Worm (Caenorhabditis elegans) whole organism, L2 larva: Measurements from ENCODE around the gene F46B6.5.
A peak's percentile ranks its signal among the peaks of the same experiment; 100 is the strongest.

Source experiments
- C34F6.9 ChIP-seq: fragments of 150-350 bp; optimal IDR thresholded peaks from 2 replicates; lab custom pipeline; 2014; ENCODE audit warnings: missing biosample characterization, missing genetic modification characterization
- F13H6.1 ChIP-seq: sonication (generic microtip); optimal IDR thresholded peaks from 2 replicates; lab custom pipeline; 2016; ENCODE audit warnings: missing genetic modification characterization, missing compliant biosample characterization
- R02D3.7 ChIP-seq: fragments of 150-350 bp; optimal IDR thresholded peaks from 2 replicates; lab custom pipeline; 2014; ENCODE audit warnings: missing biosample characterization, missing genetic modification characterization
- Y55F3AM.14 ChIP-seq: fragments of 200-800 bp; sonication (Bioruptor generic); optimal IDR thresholded peaks from 2 replicates; lab custom pipeline; 2018; ENCODE audit warnings: mild to moderate bottlenecking, missing genetic modification characterization, missing compliant biosample characterization
- ZK546.5 ChIP-seq: sonication (generic microtip); optimal IDR thresholded peaks from 2 replicates; lab custom pipeline; 2017; ENCODE audit warnings: missing biosample characterization, missing genetic modification characterization
- alr-1 ChIP-seq: fragments of 150-350 bp; optimal IDR thresholded peaks from 2 replicates; lab custom pipeline; 2014; ENCODE audit warnings: missing biosample characterization, missing genetic modification characterization
- aly-2 ChIP-seq: fragments of 150-350 bp; optimal IDR thresholded peaks from 2 replicates; lab custom pipeline; 2014; ENCODE audit warnings: missing biosample characterization, missing genetic modification characterization
- ama-1 ChIP-seq: fragments of 150-350 bp; optimal IDR thresholded peaks from 2 replicates; lab custom pipeline; 2018; ENCODE audit warnings: inconsistent platforms
- ceh-16 ChIP-seq: fragments of 150-350 bp; optimal IDR thresholded peaks from 2 replicates; lab custom pipeline; 2014; ENCODE audit warnings: missing biosample characterization, missing genetic modification characterization
- crh-2 ChIP-seq: sonication (generic microtip); optimal IDR thresholded peaks from 2 replicates; lab custom pipeline; 2017; ENCODE audit warnings: missing biosample characterization, missing genetic modification characterization
- dmd-4 ChIP-seq: sonication (generic microtip); optimal IDR thresholded peaks from 2 replicates; lab custom pipeline; 2017; ENCODE audit warnings: missing biosample characterization, missing genetic modification characterization
- egl-27 ChIP-seq: sonication (generic microtip); optimal IDR thresholded peaks from 3 replicates; lab custom pipeline; 2017; ENCODE audit warnings: missing biosample characterization, missing genetic modification reagents, missing genetic modification characterization
- elt-1 ChIP-seq: fragments of 150-350 bp; optimal IDR thresholded peaks from 2 replicates; lab custom pipeline; 2014; ENCODE audit warnings: missing biosample characterization, missing genetic modification characterization
- elt-3 ChIP-seq: sonication (generic microtip); optimal IDR thresholded peaks from 2 replicates; lab custom pipeline; 2017; ENCODE audit warnings: missing biosample characterization, missing genetic modification characterization
- fos-1 ChIP-seq: fragments of 150-350 bp; optimal IDR thresholded peaks from 2 replicates; lab custom pipeline; 2014; ENCODE audit warnings: missing biosample characterization, missing genetic modification characterization
- gmeb-1 ChIP-seq: fragments of 150-350 bp; optimal IDR thresholded peaks from 2 replicates; lab custom pipeline; 2014; ENCODE audit warnings: missing biosample characterization, missing genetic modification characterization
- lin-13 ChIP-seq: fragments of 150-350 bp; optimal IDR thresholded peaks from 2 replicates; lab custom pipeline; 2014; ENCODE audit warnings: missing biosample characterization, missing genetic modification reagents, missing genetic modification characterization
- lin-39 ChIP-seq: fragments of 150-350 bp; optimal IDR thresholded peaks from 2 replicates; lab custom pipeline; 2014; ENCODE audit warnings: missing biosample characterization, missing genetic modification reagents, missing genetic modification characterization
- mab-5 ChIP-seq: fragments of 150-350 bp; optimal IDR thresholded peaks from 2 replicates; lab custom pipeline; 2014; ENCODE audit warnings: missing biosample characterization, missing genetic modification characterization
- mbf-1 ChIP-seq: sonication (generic microtip); optimal IDR thresholded peaks from 2 replicates; lab custom pipeline; 2017; ENCODE audit warnings: missing biosample characterization, missing genetic modification characterization
- mdl-1 ChIP-seq, 2 experiments: fragments of 150-350 bp in 1 of 2; sonication (generic microtip) in 1 of 2; optimal IDR thresholded peaks; 2 replicates each; lab custom pipeline; 2017; ENCODE audit warnings: missing biosample characterization in 2 of 2, missing genetic modification characterization in 2 of 2
- nhr-10 ChIP-seq: sonication (generic microtip); optimal IDR thresholded peaks from 2 replicates; lab custom pipeline; 2017; ENCODE audit warnings: missing biosample characterization, missing genetic modification characterization
- nhr-11 ChIP-seq: fragments of 150-350 bp; optimal IDR thresholded peaks from 2 replicates; lab custom pipeline; 2014; ENCODE audit warnings: missing biosample characterization, missing genetic modification characterization
- nhr-12 ChIP-seq: fragments of 150-350 bp; optimal IDR thresholded peaks from 2 replicates; lab custom pipeline; 2014; ENCODE audit warnings: missing biosample characterization, missing genetic modification characterization
- nhr-129 ChIP-seq: fragments of 150-350 bp; optimal IDR thresholded peaks from 2 replicates; lab custom pipeline; 2014; ENCODE audit warnings: missing biosample characterization, missing genetic modification characterization
- nhr-23 ChIP-seq: fragments of 150-350 bp; optimal IDR thresholded peaks from 2 replicates; lab custom pipeline; 2014; ENCODE audit warnings: missing biosample characterization, missing genetic modification reagents, missing genetic modification characterization
- nhr-237 ChIP-seq: fragments of 150-350 bp; optimal IDR thresholded peaks from 2 replicates; lab custom pipeline; 2014; ENCODE audit warnings: missing biosample characterization, missing genetic modification characterization
- nhr-25 ChIP-seq: fragments of 150-350 bp; sonication (generic microtip); optimal IDR thresholded peaks from 3 replicates; lab custom pipeline; 2014; ENCODE audit warnings: missing biosample characterization, missing genetic modification characterization
- nhr-6 ChIP-seq: fragments of 150-350 bp; optimal IDR thresholded peaks from 2 replicates; lab custom pipeline; 2014; ENCODE audit warnings: missing biosample characterization, missing genetic modification characterization
- nhr-77 ChIP-seq: fragments of 150-350 bp; optimal IDR thresholded peaks from 2 replicates; lab custom pipeline; 2014; ENCODE audit warnings: missing biosample characterization, missing genetic modification characterization
- peb-1 ChIP-seq: fragments of 150-350 bp; optimal IDR thresholded peaks from 2 replicates; lab custom pipeline; 2014; ENCODE audit warnings: missing biosample characterization, missing genetic modification characterization
- sem-4 ChIP-seq: fragments of 150-350 bp; optimal IDR thresholded peaks from 2 replicates; lab custom pipeline; 2014; ENCODE audit warnings: missing biosample characterization, missing genetic modification reagents, missing genetic modification characterization
- skn-1 ChIP-seq: sonication (generic microtip); optimal IDR thresholded peaks from 2 replicates; lab custom pipeline; 2017; ENCODE audit warnings: missing biosample characterization, missing genetic modification characterization
- sma-9 ChIP-seq, 2 experiments: fragments of 150-350 bp in 1 of 2; sonication (generic microtip) in 1 of 2; optimal IDR thresholded peaks; 2 replicates each; lab custom pipeline; 2014 to 2016; ENCODE audit warnings: missing genetic modification characterization in 2 of 2, mild to moderate bottlenecking in 1 of 2, missing biosample characterization in 1 of 2, missing compliant biosample characterization in 1 of 2, missing genetic modification reagents in 1 of 2, moderate library complexity in 1 of 2
- unc-39 ChIP-seq: fragments of 150-350 bp; optimal IDR thresholded peaks from 2 replicates; lab custom pipeline; 2014; ENCODE audit warnings: missing biosample characterization, missing genetic modification characterization
- unc-62 ChIP-seq: fragments of 150-350 bp; optimal IDR thresholded peaks from 2 replicates; lab custom pipeline; 2014; ENCODE audit warnings: missing biosample characterization, missing genetic modification reagents, missing genetic modification characterization
- ztf-1 ChIP-seq: fragments of 200-800 bp; sonication (Bioruptor generic); conservative IDR thresholded peaks from 2 replicates; pipeline ENCODE4 v1.3.6; 2022; ENCODE audit warnings: missing genetic modification characterization, missing compliant biosample characterization
- ztf-4 ChIP-seq: fragments of 150-350 bp; optimal IDR thresholded peaks from 2 replicates; lab custom pipeline; 2014; ENCODE audit warnings: missing biosample characterization, missing genetic modification characterization

The F46B6.5 gene

DNA sequence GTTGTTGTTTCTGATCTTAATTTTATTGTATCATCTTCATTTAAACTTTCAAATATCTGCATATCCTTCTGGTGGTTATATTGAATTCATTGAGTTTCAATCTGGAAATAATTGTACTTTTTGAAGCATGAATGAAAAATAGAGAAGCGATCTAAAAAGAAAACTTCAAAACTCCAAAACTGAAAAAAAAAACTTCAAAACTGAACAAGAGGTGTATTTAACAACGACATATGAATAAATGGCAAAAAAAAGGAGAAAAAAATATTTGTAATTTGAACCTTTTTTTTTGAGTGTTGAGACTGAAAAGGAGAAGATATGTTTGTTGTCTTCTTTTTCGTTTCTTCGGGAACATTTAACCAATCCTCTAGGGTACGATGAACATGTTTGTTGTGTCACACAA lies 25.0 kb downstream of the F46B6.5 start, which contains the start of gene F58E6.11:
TSS of gene F58E6.11 (minus strand) at position 101 of the 400 bp plus-strand sequence.
- TF ChIP-seq ama-1 (lab: Kevin White, UChicago) (no peak), mdl-1 (tag; optimal IDR thresholded peaks at IDR 0.05; lab: Kevin White, UChicago) (no peak), ztf-1 (GFP tag; lab: Robert Waterston, UW) (no peak), ceh-16 (tag; lab: Kevin White, UChicago) (no peak), elt-3 (tag; lab: Kevin White, UChicago) (no peak), sma-9 (GFP tag; optimal IDR thresholded peaks at IDR 0.05; lab: Kevin White, UChicago) (no peak), sma-9 (tag; optimal IDR thresholded peaks at IDR 0.05; lab: Kevin White, UChicago) (no peak), crh-2 (tag; lab: Kevin White, UChicago) (no peak), nhr-237 (tag; lab: Kevin White, UChicago) (no peak), nhr-23 (no peak), dmd-4 (tag; lab: Kevin White, UChicago) (no peak), lin-39 (tag; lab: Kevin White, UChicago) (no peak), unc-39 (tag; lab: Kevin White, UChicago) (no peak), nhr-25 (tag; lab: Kevin White, UChicago) (no peak), nhr-12 (tag; lab: Kevin White, UChicago) (no peak), nhr-77 (no peak)

DNA sequence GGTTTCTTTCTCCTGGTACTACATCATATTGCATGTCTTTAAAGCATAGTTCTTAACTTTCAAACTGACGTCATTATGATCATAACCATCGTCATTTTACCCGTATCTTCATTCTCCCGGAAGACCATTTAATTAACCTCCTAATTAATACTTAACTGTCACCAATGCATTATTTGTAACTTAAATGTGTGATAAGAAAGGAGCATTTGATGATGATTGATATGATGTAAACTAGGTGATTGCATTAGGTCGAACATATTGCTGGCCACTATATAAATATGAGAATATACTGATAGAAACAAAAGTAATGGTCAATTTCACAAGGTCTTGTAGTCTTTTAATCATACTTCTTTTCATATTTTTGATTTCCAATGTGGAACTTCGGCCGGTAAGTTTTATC lies 26.6 kb downstream of the F46B6.5 start, which contains the start of gene hrg-3:
TSS of gene hrg-3 (plus strand) at position 227 of the 400 bp plus-strand sequence.
- TF ChIP-seq aly-2 (no peak), egl-27 (tag; lab: Kevin White, UChicago) (no peak), ceh-16 (tag; lab: Kevin White, UChicago) (no peak), R02D3.7 (tag; lab: Kevin White, UChicago) (no peak), peb-1 (no peak), nhr-77 (no peak), nhr-12 (tag; lab: Kevin White, UChicago) (no peak), C34F6.9 (tag; lab: Kevin White, UChicago) (no peak), F13H6.1 (tag; lab: Kevin White, UChicago) (no peak), mdl-1 (tag; optimal IDR thresholded peaks at IDR 0.05; lab: Kevin White, UChicago) (no peak), skn-1 (tag; lab: Kevin White, UChicago) (no peak), ama-1 (lab: Kevin White, UChicago) (no peak), sma-9 (GFP tag; optimal IDR thresholded peaks at IDR 0.05; lab: Kevin White, UChicago) (peak; percentile 59), sma-9 (tag; optimal IDR thresholded peaks at IDR 0.05; lab: Kevin White, UChicago) (no peak), lin-13 (GFP tag; lab: Kevin White, UChicago) (peak; percentile 9), crh-2 (tag; lab: Kevin White, UChicago) (peak; percentile 50), ztf-4 (tag; lab: Kevin White, UChicago) (no peak), mbf-1 (tag; lab: Kevin White, UChicago) (no peak), fos-1 (tag; lab: Kevin White, UChicago) (peak; percentile 81), nhr-129 (tag; lab: Kevin White, UChicago) (peak; percentile 34), lin-39 (tag; lab: Kevin White, UChicago) (no peak), nhr-6 (tag; lab: Kevin White, UChicago) (no peak), Y55F3AM.14 (no peak)

ce11 chrV:9755725-9756124 lies 27.1 kb downstream of the F46B6.5 start, which contains the start of gene F58E6.8:
Gene F58E6.8 (minus strand): TSS chrV:9755825.
- TF ChIP-seq peb-1: no peak
- TF ChIP-seq elt-1 (tag; lab: Kevin White, UChicago): no peak
- TF ChIP-seq ZK546.5 (tag; lab: Kevin White, UChicago): no peak
- no peak for TF ChIP-seq nhr-23
- no peak for TF ChIP-seq mab-5 (tag; lab: Kevin White, UChicago)
- no peak for TF ChIP-seq C34F6.9 (tag; lab: Kevin White, UChicago)
- no peak for TF ChIP-seq ama-1 (lab: Kevin White, UChicago)
- no peak for TF ChIP-seq nhr-6 (tag; lab: Kevin White, UChicago)
- no peak for TF ChIP-seq ztf-1 (GFP tag; lab: Robert Waterston, UW)
- no peak for TF ChIP-seq gmeb-1 (tag; lab: Kevin White, UChicago)
- TF ChIP-seq nhr-10 (tag; lab: Kevin White, UChicago): no peak
- no peak for TF ChIP-seq unc-62 (GFP tag; lab: Kevin White, UChicago)
- TF ChIP-seq, all 48 proteins: peak for 0

- TF ChIP-seq nhr-11 (tag; lab: Kevin White, UChicago) (no peak), mbf-1 (tag; lab: Kevin White, UChicago) (no peak), sma-9 (GFP tag; optimal IDR thresholded peaks at IDR 0.05; lab: Kevin White, UChicago) (no peak), sma-9 (tag; optimal IDR thresholded peaks at IDR 0.05; lab: Kevin White, UChicago) (no peak), ztf-4 (tag; lab: Kevin White, UChicago) (no peak), egl-27 (tag; lab: Kevin White, UChicago) (no peak), alr-1 (tag; lab: Kevin White, UChicago) (no peak), sem-4 (tag; lab: Kevin White, UChicago) (no peak)
These were observed 28.4 kb downstream of the F46B6.5 start, which contains the start of gene F58E6.5 for ce11 chrV:9754459-9754858. Gene F58E6.5 (minus strand): TSS chrV:9754559.
